Worm (Caenorhabditis elegans) whole organism, L2 larva: ENCODE data around the gene R107.9.

Source experiments
- ama-1 ChIP-seq: fragments of 150-350 bp; optimal IDR thresholded peaks from 2 replicates; lab custom pipeline; 2018; ENCODE audit warnings: inconsistent platforms
- fos-1 ChIP-seq: fragments of 150-350 bp; optimal IDR thresholded peaks from 2 replicates; lab custom pipeline; 2014; ENCODE audit warnings: missing biosample characterization, missing genetic modification characterization
- lin-13 ChIP-seq: fragments of 150-350 bp; optimal IDR thresholded peaks from 2 replicates; lab custom pipeline; 2014; ENCODE audit warnings: missing biosample characterization, missing genetic modification reagents, missing genetic modification characterization
- lsy-2 ChIP-seq, 2 experiments: fragments of 150-350 bp in 1 of 2; sonication (generic microtip) in 1 of 2; optimal IDR thresholded peaks; 2 replicates each; lab custom pipeline; 2014 to 2017; ENCODE audit warnings: missing biosample characterization in 2 of 2, missing genetic modification characterization in 2 of 2
- nhr-12 ChIP-seq: fragments of 150-350 bp; optimal IDR thresholded peaks from 2 replicates; lab custom pipeline; 2014; ENCODE audit warnings: missing biosample characterization, missing genetic modification characterization
- nhr-237 ChIP-seq: fragments of 150-350 bp; optimal IDR thresholded peaks from 2 replicates; lab custom pipeline; 2014; ENCODE audit warnings: missing biosample characterization, missing genetic modification characterization
- ztf-11 ChIP-seq: sonication (generic microtip); optimal IDR thresholded peaks from 2 replicates; lab custom pipeline; 2017; ENCODE audit warnings: missing biosample characterization, missing genetic modification characterization

ce11 chrIII:9077708-9078107, 40.0 kb downstream of the R107.9 start, which contains the start of gene F02A9.1:
- TF ChIP-seq ztf-11 (no peak), lsy-2 (tag; optimal IDR thresholded peaks at IDR 0.05; lab: Kevin White, UChicago) (no peak), ama-1 (lab: Kevin White, UChicago) (no peak), lin-13 (no peak), fos-1 (tag; lab: Kevin White, UChicago) (no peak), nhr-237 (no peak), nhr-12 (tag; lab: Kevin White, UChicago) (no peak)
